Fruit fly (Drosophila melanogaster) whole organism, embryonic: Measurements from ENCODE around the gene fkh.

Experiments used
- Antp ChIP-seq: fragments of 200-800 bp; sonication (Bioruptor generic); optimal IDR thresholded peaks from 3 replicates; lab custom pipeline; 2016; ENCODE audit warnings: missing biosample characterization, missing genetic modification characterization
- Atf6 ChIP-seq: fragments of 200-800 bp; sonication (Bioruptor generic); IDR thresholded peaks from 2 replicates; pipeline ENCODE4 v1.3.6; 2022; ENCODE audit warnings: missing biosample characterization, missing genetic modification characterization
- Bdp1 ChIP-seq: fragments of 200-800 bp; sonication (Bioruptor generic); optimal IDR thresholded peaks from 3 replicates; lab custom pipeline; 2016; ENCODE audit warnings: missing biosample characterization, missing genetic modification characterization
- CG11560 ChIP-seq: fragments of 200-800 bp; sonication (Bioruptor generic); IDR thresholded peaks from 3 replicates; pipeline ENCODE4 v1.3.6; 2022; ENCODE audit warnings: missing biosample characterization, missing genetic modification characterization
- CG12299 ChIP-seq: fragments of 200-800 bp; sonication (Bioruptor generic); optimal IDR thresholded peaks from 2 replicates; lab custom pipeline; 2018; ENCODE audit warnings: missing biosample characterization, mild to moderate bottlenecking, missing genetic modification characterization
- CG13775 ChIP-seq: fragments of 200-800 bp; sonication (Bioruptor generic); optimal IDR thresholded peaks from 3 replicates; lab custom pipeline; 2017; ENCODE audit warnings: missing biosample characterization, mild to moderate bottlenecking, missing genetic modification characterization
- CG14667 ChIP-seq: fragments of 200-800 bp; sonication (Bioruptor generic); IDR thresholded peaks from 2 replicates; pipeline ENCODE4 v1.3.6; 2022; ENCODE audit warnings: missing biosample characterization, missing genetic modification characterization
- CG15011 ChIP-seq: fragments of 200-800 bp; sonication (Bioruptor generic); optimal IDR thresholded peaks from 3 replicates; lab custom pipeline; 2018; ENCODE audit warnings: missing biosample characterization, mild to moderate bottlenecking, missing genetic modification characterization
- CG16779 ChIP-seq: fragments of 200-800 bp; sonication (Bioruptor generic); IDR thresholded peaks from 2 replicates; pipeline ENCODE4 v1.3.6; 2022; ENCODE audit warnings: missing biosample characterization, missing genetic modification characterization
- CG16863 ChIP-seq: fragments of 200-800 bp; sonication (Bioruptor generic); optimal IDR thresholded peaks from 3 replicates; lab custom pipeline; 2016; ENCODE audit warnings: missing biosample characterization, missing genetic modification characterization
- CG2202 ChIP-seq: fragments of 200-800 bp; sonication (Bioruptor generic); optimal IDR thresholded peaks from 2 replicates; lab custom pipeline; 2018; ENCODE audit warnings: missing biosample characterization, mild to moderate bottlenecking, missing genetic modification characterization
- CG32532 ChIP-seq: fragments of 200-800 bp; sonication (Bioruptor generic); IDR thresholded peaks from 2 replicates; pipeline ENCODE4 v1.3.6; 2022; ENCODE audit warnings: missing biosample characterization, missing genetic modification characterization
- CG3995 ChIP-seq: fragments of 200-800 bp; sonication (Bioruptor generic); optimal IDR thresholded peaks from 3 replicates; lab custom pipeline; 2016; ENCODE audit warnings: missing biosample characterization, missing genetic modification characterization
- CG4282 ChIP-seq: fragments of 200-800 bp; sonication (Bioruptor generic); optimal IDR thresholded peaks from 2 replicates; lab custom pipeline; 2016; ENCODE audit warnings: missing biosample characterization, missing genetic modification characterization
- CG7839 ChIP-seq: fragments of 200-800 bp; sonication (Bioruptor generic); optimal IDR thresholded peaks from 3 replicates; lab custom pipeline; 2018; ENCODE audit warnings: missing biosample characterization, mild to moderate bottlenecking, missing genetic modification characterization, moderate library complexity
- CG7928 ChIP-seq: fragments of 200-800 bp; sonication (Bioruptor generic); optimal IDR thresholded peaks from 2 replicates; lab custom pipeline; 2017; ENCODE audit warnings: missing biosample characterization, mild to moderate bottlenecking, missing genetic modification characterization
- CG8388 ChIP-seq: fragments of 200-800 bp; sonication (Bioruptor generic); optimal IDR thresholded peaks from 2 replicates; lab custom pipeline; 2019; ENCODE audit warnings: missing biosample characterization, mild to moderate bottlenecking, missing genetic modification characterization, moderate library complexity
- CG8944 ChIP-seq: fragments of 200-800 bp; sonication (Bioruptor generic); optimal IDR thresholded peaks from 3 replicates; lab custom pipeline; 2016; ENCODE audit warnings: missing biosample characterization, missing genetic modification characterization
- CG9876 ChIP-seq: fragments of 200-800 bp; sonication (Bioruptor generic); optimal IDR thresholded peaks from 2 replicates; lab custom pipeline; 2016; ENCODE audit warnings: missing biosample characterization, missing genetic modification characterization
- Dip2 ChIP-seq: fragments of 200-800 bp; sonication (Bioruptor generic); IDR thresholded peaks from 2 replicates; pipeline ENCODE4 v1.3.6; 2022; ENCODE audit warnings: missing biosample characterization, missing genetic modification characterization
- Drgx ChIP-seq: fragments of 200-800 bp; sonication (Bioruptor generic); IDR thresholded peaks from 2 replicates; pipeline ENCODE4 v1.3.6; 2022; ENCODE audit warnings: missing biosample characterization, missing genetic modification characterization
- E2f1 ChIP-seq: fragments of 200-800 bp; sonication (Bioruptor generic); IDR thresholded peaks from 2 replicates; pipeline ENCODE4 v1.3.6; 2022; ENCODE audit warnings: missing biosample characterization, missing genetic modification characterization
- Fer2 ChIP-seq: fragments of 200-800 bp; sonication (Bioruptor generic); optimal IDR thresholded peaks from 2 replicates; lab custom pipeline; 2018; ENCODE audit warnings: missing biosample characterization, mild to moderate bottlenecking, missing genetic modification characterization, moderate library complexity
- Hand ChIP-seq: fragments of 200-800 bp; sonication (Bioruptor generic); optimal IDR thresholded peaks from 2 replicates; lab custom pipeline; 2017; ENCODE audit warnings: mild to moderate bottlenecking, missing biosample characterization, missing genetic modification reagents, missing genetic modification characterization
- Hey ChIP-seq: fragments of 200-800 bp; sonication (Bioruptor generic); optimal IDR thresholded peaks from 3 replicates; lab custom pipeline; 2018; ENCODE audit warnings: missing biosample characterization, mild to moderate bottlenecking, missing genetic modification characterization
- Hr3 ChIP-seq: fragments of 200-800 bp; sonication (Bioruptor generic); optimal IDR thresholded peaks from 3 replicates; lab custom pipeline; 2016; ENCODE audit warnings: missing biosample characterization, missing genetic modification characterization
- Hsf ChIP-seq: fragments of 200-800 bp; sonication (Bioruptor generic); optimal IDR thresholded peaks from 3 replicates; lab custom pipeline; 2016; ENCODE audit warnings: missing biosample characterization, missing genetic modification characterization
- Lim3 ChIP-seq: fragments of 200-800 bp; sonication (Bioruptor generic); IDR thresholded peaks from 2 replicates; pipeline ENCODE4 v1.3.6; 2022; ENCODE audit warnings: missing biosample characterization, missing genetic modification characterization
- MBD-R2 ChIP-seq: fragments of 200-800 bp; sonication (Bioruptor generic); IDR thresholded peaks from 2 replicates; pipeline ENCODE4 v1.3.6; 2022; ENCODE audit warnings: missing biosample characterization, missing genetic modification characterization
- Meics ChIP-seq: fragments of 200-800 bp; sonication (Bioruptor generic); optimal IDR thresholded peaks from 2 replicates; lab custom pipeline; 2017; ENCODE audit warnings: missing biosample characterization, mild to moderate bottlenecking, missing genetic modification characterization
- Oaz ChIP-seq: fragments of 200-800 bp; sonication (Bioruptor generic); IDR thresholded peaks from 2 replicates; pipeline ENCODE4 v1.3.6; 2022; ENCODE audit warnings: missing biosample characterization, missing genetic modification characterization
- PHDP ChIP-seq: fragments of 200-800 bp; sonication (Bioruptor generic); optimal IDR thresholded peaks from 3 replicates; lab custom pipeline; 2018; ENCODE audit warnings: missing biosample characterization, mild to moderate bottlenecking, missing genetic modification characterization, moderate library complexity
- Side ChIP-seq: fragments of 200-800 bp; sonication (Bioruptor generic); optimal IDR thresholded peaks from 2 replicates; lab custom pipeline; 2016; ENCODE audit warnings: missing biosample characterization, missing genetic modification characterization
- Sry-β ChIP-seq: fragments of 200-800 bp; sonication (Bioruptor generic); optimal IDR thresholded peaks from 2 replicates; lab custom pipeline; 2018; ENCODE audit warnings: missing biosample characterization, mild to moderate bottlenecking, missing genetic modification characterization, moderate library complexity
- Tbp ChIP-seq: fragments of >200 bp; optimal IDR thresholded peaks from 2 replicates; lab custom pipeline; 2018; ENCODE audit warnings: missing biosample characterization, missing genetic modification characterization
- cad ChIP-seq: fragments of >200 bp; optimal IDR thresholded peaks from 2 replicates; lab custom pipeline; 2017; ENCODE audit warnings: missing biosample characterization, missing genetic modification characterization
- crol ChIP-seq: fragments of 200-800 bp; sonication (Bioruptor generic); IDR thresholded peaks from 2 replicates; pipeline ENCODE4 v1.3.6; 2022; ENCODE audit warnings: missing biosample characterization, missing genetic modification characterization
- grau ChIP-seq: fragments of 200-800 bp; optimal IDR thresholded peaks from 3 replicates; lab custom pipeline; 2019; ENCODE audit warnings: missing biosample characterization, mild to moderate bottlenecking, missing genetic modification characterization, moderate library complexity
- grn ChIP-seq: fragments of 200-800 bp; sonication (Bioruptor generic); optimal IDR thresholded peaks from 3 replicates; lab custom pipeline; 2017; ENCODE audit warnings: missing biosample characterization, missing genetic modification characterization
- hb ChIP-seq: fragments of 200-800 bp; sonication (Bioruptor generic); IDR thresholded peaks from 3 replicates; pipeline ENCODE4 v1.3.6; 2022; ENCODE audit warnings: missing biosample characterization, missing genetic modification characterization; ENCODE audit not compliant: partially characterized antibody
- maf-S ChIP-seq: fragments of 200-800 bp; sonication (Bioruptor generic); optimal IDR thresholded peaks from 2 replicates; lab custom pipeline; 2016; ENCODE audit warnings: missing biosample characterization, missing genetic modification characterization
- mam ChIP-seq: fragments of 200-800 bp; sonication (Bioruptor generic); optimal IDR thresholded peaks from 3 replicates; lab custom pipeline; 2016; ENCODE audit warnings: missing biosample characterization, missing genetic modification characterization
- odd ChIP-seq: fragments of 200-800 bp; sonication (Bioruptor generic); optimal IDR thresholded peaks from 2 replicates; lab custom pipeline; 2017; ENCODE audit warnings: missing biosample characterization, mild to moderate bottlenecking, missing genetic modification characterization
- pb ChIP-seq: fragments of 200-800 bp; sonication (Bioruptor generic); optimal IDR thresholded peaks from 3 replicates; lab custom pipeline; 2016; ENCODE audit warnings: missing biosample characterization, missing genetic modification characterization
- pzg ChIP-seq: fragments of 200-800 bp; sonication (Bioruptor generic); optimal IDR thresholded peaks from 3 replicates; lab custom pipeline; 2018; ENCODE audit warnings: missing biosample characterization, mild to moderate bottlenecking, missing genetic modification characterization, moderate library complexity
- salm ChIP-seq: fragments of 200-800 bp; sonication (Bioruptor generic); optimal IDR thresholded peaks from 2 replicates; lab custom pipeline; 2018; ENCODE audit warnings: missing biosample characterization, mild to moderate bottlenecking, missing genetic modification characterization
- sd ChIP-seq: fragments of 200-800 bp; sonication (Bioruptor generic); optimal IDR thresholded peaks from 3 replicates; lab custom pipeline; 2018; ENCODE audit warnings: missing biosample characterization, mild to moderate bottlenecking, missing genetic modification characterization, moderate library complexity
- sima ChIP-seq: fragments of 200-800 bp; sonication (Bioruptor generic); optimal IDR thresholded peaks from 2 replicates; lab custom pipeline; 2016; ENCODE audit warnings: missing biosample characterization, missing genetic modification characterization
- ssp ChIP-seq: fragments of 200-800 bp; sonication (Bioruptor generic); IDR thresholded peaks from 2 replicates; pipeline ENCODE4 v1.3.6; 2022; ENCODE audit warnings: missing biosample characterization, missing genetic modification characterization
- unc-4 ChIP-seq: fragments of 200-800 bp; sonication (Bioruptor generic); IDR thresholded peaks from 2 replicates; pipeline ENCODE4 v1.3.6; 2022; ENCODE audit warnings: missing biosample characterization, missing genetic modification characterization; ENCODE audit not compliant: partially characterized antibody

fkh gene

DNA sequence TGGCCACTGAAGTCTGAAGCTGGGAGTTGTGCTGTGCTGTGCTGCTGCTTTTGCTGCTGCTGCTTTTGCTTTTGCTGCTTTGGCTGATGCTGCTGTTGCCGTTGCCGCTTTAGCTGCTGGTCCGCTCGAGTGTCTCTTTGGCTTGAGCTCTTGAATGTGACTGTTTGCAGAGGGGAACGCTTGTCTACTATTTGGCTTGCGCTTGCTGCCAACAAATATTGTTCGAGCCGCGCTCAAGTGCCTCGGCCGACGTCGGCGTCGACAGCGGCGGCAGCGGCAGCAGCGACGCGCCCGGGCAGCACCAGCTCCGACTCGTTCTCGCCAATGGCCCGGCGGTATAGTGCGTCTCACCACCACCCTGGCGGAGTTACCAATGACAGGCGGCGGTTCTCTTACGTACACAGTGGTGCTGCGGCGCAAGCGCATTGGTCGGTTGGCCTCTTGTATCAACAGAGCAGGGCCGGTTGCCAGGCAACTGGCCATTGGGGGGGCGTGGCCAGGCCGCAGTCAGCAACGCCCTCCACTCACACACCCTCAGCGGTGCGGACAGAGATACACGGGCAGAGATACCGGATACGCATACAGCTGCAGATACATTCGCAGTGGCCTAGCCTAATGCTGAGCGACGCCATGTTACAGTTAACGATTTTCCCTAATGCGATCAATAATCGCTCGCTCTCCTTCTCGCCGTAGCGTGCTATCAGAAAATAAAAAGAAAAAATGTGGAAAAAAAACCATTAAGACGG lies at the start of gene fkh (continued):
- peak; percentile 95 for TF ChIP-seq pb (GFP tag; lab: Kevin White, UChicago)
- peak; percentile 68 for TF ChIP-seq Sry-β (GFP tag; lab: Kevin White, UChicago)
- TF ChIP-seq CG12299 (tag; lab: Kevin White, UChicago) = peak; percentile 75
- TF ChIP-seq MBD-R2 (GFP tag; lab: Robert Waterston, UW) = peak; percentile 63; the same call in 1 of the 2 replicates
- peak; percentile 83 for TF ChIP-seq mam (GFP tag; lab: Kevin White, UChicago)
- peak; percentile 64 for TF ChIP-seq salm
- TF ChIP-seq CG9876 = peak; percentile 64
- peak; percentile 56 for TF ChIP-seq Hsf
- peak; percentile 88 for TF ChIP-seq CG2202 (tag; lab: Kevin White, UChicago)
- peak; percentile 55 for TF ChIP-seq grau (tag; lab: Kevin White, UChicago)
- peak; percentile 84 for TF ChIP-seq CG13775 (GFP tag; lab: Kevin White, UChicago)
- TF ChIP-seq sima (GFP tag; lab: Kevin White, UChicago) = peak; percentile 58
- TF ChIP-seq E2f1 (GFP tag; lab: Robert Waterston, UW) = peak; percentile 36; the same call in 1 of the 2 replicates
- peak; percentile 89 for TF ChIP-seq Bdp1 (GFP tag; lab: Kevin White, UChicago)
- TF ChIP-seq CG32532 (GFP tag; lab: Robert Waterston, UW) = peak; percentile 70; the same call in 1 of the 2 replicates
- peak; percentile 93 for TF ChIP-seq CG16863 (GFP tag; lab: Kevin White, UChicago)
- peak; percentile 40 for TF ChIP-seq sd
- peak; percentile 93 for TF ChIP-seq Hand (GFP tag; lab: Kevin White, UChicago)
- no peak for TF ChIP-seq Oaz (GFP tag; lab: Robert Waterston, UW)
- peak; percentile 79 for TF ChIP-seq Fer2 (tag; lab: Kevin White, UChicago)
- peak; percentile 34 for TF ChIP-seq pzg
- peak; percentile 20; the same call in 1 of the 2 replicates for TF ChIP-seq ssp (GFP tag; lab: Robert Waterston, UW)
- peak; percentile 96 for TF ChIP-seq grn (GFP tag; lab: Kevin White, UChicago)
- peak; percentile 96 for TF ChIP-seq CG15011 (GFP tag; lab: Kevin White, UChicago)
- TF ChIP-seq Lim3 = no peak
- TF ChIP-seq Side = peak; percentile 97
- no peak for TF ChIP-seq Dip2 (GFP tag; lab: Robert Waterston, UW)
- peak; percentile 49 for TF ChIP-seq crol (GFP tag; lab: Robert Waterston, UW)
- peak; percentile 89 for TF ChIP-seq Atf6 (GFP tag; lab: Robert Waterston, UW)
- TF ChIP-seq unc-4 = no peak; the same call in 1 of the 2 replicates
- TF ChIP-seq Hey (tag; lab: Kevin White, UChicago) = peak; percentile 96
- TF ChIP-seq cad = no peak
- TF ChIP-seq Meics = peak; percentile 94
- TF ChIP-seq hb = no peak
- TF ChIP-seq CG4282 (GFP tag; lab: Kevin White, UChicago) = peak; percentile 87
- 0 out of 2 replicates have a peak, but pooled peaks have one; percentile 14 for TF ChIP-seq CG14667 (GFP tag; lab: Robert Waterston, UW)
- TF ChIP-seq CG7839 (tag; lab: Kevin White, UChicago) = peak; percentile 49
- TF ChIP-seq CG3995 = peak; percentile 71
- no peak for TF ChIP-seq CG11560 (tag; lab: Robert Waterston, UW)
- TF ChIP-seq Tbp (GFP tag; lab: Kevin White, UChicago) = no peak
- TF ChIP-seq CG7928 (GFP tag; lab: Kevin White, UChicago) = peak; percentile 78
- TF ChIP-seq Hr3 (GFP tag; lab: Kevin White, UChicago) = peak; percentile 46
- TF ChIP-seq CG16779 (GFP tag; lab: Robert Waterston, UW) = peak; percentile 76; the same call in 1 of the 2 replicates
- peak; percentile 88 for TF ChIP-seq Antp (GFP tag; lab: Kevin White, UChicago)
- peak; percentile 86 for TF ChIP-seq maf-S (GFP tag; lab: Kevin White, UChicago)
- peak; percentile 21 for TF ChIP-seq CG8388
- TF ChIP-seq PHDP = peak; percentile 81
- TF ChIP-seq CG8944 (GFP tag; lab: Kevin White, UChicago) = peak; percentile 81
- TF ChIP-seq odd (GFP tag; lab: Kevin White, UChicago) = peak; percentile 95
- TF ChIP-seq Drgx (GFP tag; lab: Robert Waterston, UW) = peak; percentile 70
